Worm (Caenorhabditis elegans): ENCODE data around the gene F23H11.7.
A peak's percentile ranks its signal among the peaks of the same experiment; 100 is the strongest.

Gene F23H11.7

DNA sequence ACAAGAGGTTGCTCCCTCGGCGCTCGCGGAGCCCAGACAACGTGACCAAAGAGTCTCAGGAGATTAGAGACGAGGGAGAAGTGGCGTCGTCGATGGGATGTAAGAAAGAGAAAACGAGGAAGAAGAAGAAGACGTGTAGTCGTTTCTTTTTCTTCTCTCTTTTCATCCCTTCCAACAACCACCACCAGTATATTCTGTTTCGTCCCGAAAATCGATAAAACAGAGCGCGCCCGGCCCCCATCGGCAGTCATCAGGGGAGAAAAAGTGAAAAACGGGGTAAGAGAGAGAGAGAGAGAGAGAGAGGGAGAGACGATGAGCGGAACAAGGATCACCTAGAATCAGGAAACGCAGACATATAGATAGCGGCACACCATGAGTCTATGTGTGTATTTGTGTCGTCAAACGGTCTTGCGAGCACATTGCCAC, 31.3 kb downstream of the F23H11.7 start:
- TF ChIP-seq nhr-11 (tag; optimal IDR thresholded peaks at IDR 0.05) (peak; percentile 4), nhr-20 (tag; optimal IDR thresholded peaks at IDR 0.05) (peak; percentile 73), isw-1 (GFP tag; IDR thresholded peaks at IDR 0.05) (peak; percentile 58), dpl-1 (GFP tag; optimal IDR thresholded peaks at IDR 0.05) (peak; percentile 11 to 45 (median 18)), aha-1 (tag; optimal IDR thresholded peaks at IDR 0.05) (no peak), ces-1 (GFP tag; optimal IDR thresholded peaks at IDR 0.05) (no peak), efl-3 (GFP tag; optimal IDR thresholded peaks at IDR 0.05) (no peak), dsc-1 (tag; optimal IDR thresholded peaks at IDR 0.05) (peak; percentile 49), nhr-237 (tag; optimal IDR thresholded peaks at IDR 0.05) (no peak), F16B12.6 (tag; optimal IDR thresholded peaks at IDR 0.05) (peak; percentile 4), ceh-88 (GFP tag; IDR thresholded peaks at IDR 0.05) (no peak; the same call in 1 of the 2 replicates), lin-13 (GFP tag; optimal IDR thresholded peaks at IDR 0.05) (no peak), snpc-4 (tag; optimal IDR thresholded peaks at IDR 0.05) (no peak), hlh-17 (GFP tag; optimal IDR thresholded peaks at IDR 0.05; ENCODE audit: borderline replicate concordance) (no peak), alr-1 (tag; optimal IDR thresholded peaks at IDR 0.05; ENCODE audit: borderline replicate concordance) (no peak), pag-3 (tag; optimal IDR thresholded peaks at IDR 0.05; ENCODE audit: borderline replicate concordance, insufficient read depth) (no peak), ceh-63 (GFP tag; optimal IDR thresholded peaks at IDR 0.05) (peak; percentile 2), lin-14 (GFP tag; optimal IDR thresholded peaks at IDR 0.05) (peak; percentile 96), swsn-7 (tag; optimal IDR thresholded peaks at IDR 0.05) (peak; percentile 86), unc-98 (GFP tag; IDR thresholded peaks at IDR 0.05) (no peak), nhr-90 (tag; optimal IDR thresholded peaks at IDR 0.05; ENCODE audit: poor library complexity) (peak; percentile 47), mef-2 (tag; optimal IDR thresholded peaks at IDR 0.05) (no peak), lir-3 (tag; optimal IDR thresholded peaks at IDR 0.05; ENCODE audit: poor library complexity) (peak; percentile 40), sox-4 (tag; optimal IDR thresholded peaks at IDR 0.05) (peak; percentile 49), grh-1 (GFP tag; IDR thresholded peaks at IDR 0.05) (no peak), tlp-1 (tag; optimal IDR thresholded peaks at IDR 0.05) (no peak), nhr-76 (tag; optimal IDR thresholded peaks at IDR 0.05) (no peak), fkh-10 (GFP tag; optimal IDR thresholded peaks at IDR 0.05) (peak; percentile 90), unc-130 (tag; optimal IDR thresholded peaks at IDR 0.05) (no peak), egl-27 (tag; optimal IDR thresholded peaks at IDR 0.05) (no peak), efl-1 (optimal IDR thresholded peaks at IDR 0.05) (peak; percentile 63 to 74), efl-1 (GFP tag; optimal IDR thresholded peaks at IDR 0.05 in 1 of 2) (peak; percentile 12 to 93), ceh-8 (GFP tag; optimal IDR thresholded peaks at IDR 0.05) (no peak), nhr-47 (tag; optimal IDR thresholded peaks at IDR 0.05) (peak; percentile 84), lin-39 (tag; optimal IDR thresholded peaks at IDR 0.05) (no peak), mdl-1 (tag; optimal IDR thresholded peaks at IDR 0.05) (peak; percentile 55 to 69), nhr-77 (tag; optimal IDR thresholded peaks at IDR 0.05) (peak; percentile 40), nhr-71 (tag; optimal IDR thresholded peaks at IDR 0.05) (peak; percentile 88), elt-3 (tag; optimal IDR thresholded peaks at IDR 0.05) (peak in 2 of 6 experiments; percentile 14 to 52), sup-37 (GFP tag; optimal IDR thresholded peaks at IDR 0.05) (no peak), mep-1 (tag; optimal IDR thresholded peaks at IDR 0.05) (peak; percentile 59), skn-1 (tag; optimal IDR thresholded peaks at IDR 0.05) (peak; percentile 56), jun-1 (tag; optimal IDR thresholded peaks at IDR 0.05) (peak; percentile 77), ceh-82 (tag; optimal IDR thresholded peaks at IDR 0.05) (peak; percentile 38 to 65 (median 62)), rnt-1 (tag; optimal IDR thresholded peaks at IDR 0.05) (peak; percentile 75), ztf-11 (tag; optimal IDR thresholded peaks at IDR 0.05) (peak in 1 of 2 experiments; percentile 60), ceh-90 (tag; optimal IDR thresholded peaks at IDR 0.05) (no peak), lsy-2 (tag; optimal IDR thresholded peaks at IDR 0.05) (peak; percentile 62 to 76), fkh-4 (tag; optimal IDR thresholded peaks at IDR 0.05; ENCODE audit: borderline replicate concordance) (no peak), C16A3.4 (tag; optimal IDR thresholded peaks at IDR 0.05) (peak; percentile 40), zip-4 (GFP tag; optimal IDR thresholded peaks at IDR 0.05) (no peak), egl-13 (tag; optimal IDR thresholded peaks at IDR 0.05) (peak; percentile 79)
